Worm (Caenorhabditis elegans) whole organism, young adult: ENCODE data around the gene ndx-3.

ENCODE experiments used
- C06A6.2 ChIP-seq: fragments of 200-800 bp; sonication (Bioruptor generic); conservative IDR thresholded peaks from 2 replicates; pipeline ENCODE4 v1.3.6; 2022; ENCODE audit warnings: missing genetic modification characterization, missing compliant biosample characterization
- F23B12.7 ChIP-seq: sonication (generic microtip); optimal IDR thresholded peaks from 2 replicates; lab custom pipeline; 2017; ENCODE audit warnings: missing genetic modification characterization, mild to moderate bottlenecking, missing compliant biosample characterization, antibody characterized with exemption, moderate library complexity; ENCODE audit not compliant: insufficient read depth
- F33H1.4 ChIP-seq: fragments of 200-800 bp; sonication (Bioruptor generic); IDR thresholded peaks from 2 replicates; pipeline ENCODE4 v1.3.6; 2022; ENCODE audit warnings: missing genetic modification reagents, missing genetic modification characterization, missing compliant biosample characterization
- F37B4.10 ChIP-seq: fragments of 200-800 bp; sonication (Bioruptor generic); IDR thresholded peaks from 2 replicates; pipeline ENCODE4 v1.3.6; 2022; ENCODE audit warnings: missing genetic modification characterization, missing compliant biosample characterization
- F39B2.1 ChIP-seq: fragments of 200-800 bp; sonication (Bioruptor generic); IDR thresholded peaks from 2 replicates; pipeline ENCODE4 v1.3.6; 2022; ENCODE audit warnings: missing genetic modification reagents, missing genetic modification characterization, missing compliant biosample characterization
- K11D2.4 ChIP-seq: fragments of 200-800 bp; sonication (Bioruptor generic); IDR thresholded peaks from 2 replicates; pipeline ENCODE4 v1.3.6; 2022; ENCODE audit warnings: missing genetic modification reagents, missing genetic modification characterization, missing compliant biosample characterization
- T07F8.4 ChIP-seq: sonication (generic microtip); optimal IDR thresholded peaks from 2 replicates; lab custom pipeline; 2016; ENCODE audit warnings: mild to moderate bottlenecking, missing genetic modification characterization, moderate library complexity, missing compliant biosample characterization
- Y53F4B.3 ChIP-seq: fragments of 200-800 bp; sonication (Bioruptor generic); IDR thresholded peaks from 2 replicates; pipeline ENCODE4 v1.3.6; 2022; ENCODE audit warnings: missing genetic modification reagents, missing genetic modification characterization, missing compliant biosample characterization
- Y53G8AR.9 ChIP-seq: fragments of 200-800 bp; sonication (Bioruptor generic); conservative IDR thresholded peaks from 2 replicates; pipeline ENCODE4 v1.3.6; 2022; ENCODE audit warnings: missing genetic modification reagents, missing genetic modification characterization, missing compliant biosample characterization
- Y56A3A.18 ChIP-seq: fragments of 200-800 bp; sonication (Bioruptor generic); IDR thresholded peaks from 2 replicates; pipeline ENCODE4 v1.3.6; 2022; ENCODE audit warnings: missing genetic modification reagents, missing genetic modification characterization, missing compliant biosample characterization
- Y79H2A.3 ChIP-seq: fragments of 200-800 bp; sonication (Bioruptor generic); conservative IDR thresholded peaks from 2 replicates; pipeline ENCODE4 v1.3.6; 2022; ENCODE audit warnings: missing genetic modification reagents, missing genetic modification characterization, missing compliant biosample characterization
- Y95B8A.8 ChIP-seq: fragments of 200-800 bp; sonication (Bioruptor generic); IDR thresholded peaks from 2 replicates; pipeline ENCODE4 v1.3.6; 2022; ENCODE audit warnings: missing genetic modification reagents, missing genetic modification characterization, missing compliant biosample characterization
- ZK185.1 ChIP-seq: sonication (generic microtip); optimal IDR thresholded peaks from 2 replicates; lab custom pipeline; 2016; ENCODE audit warnings: mild to moderate bottlenecking, missing genetic modification characterization, missing compliant biosample characterization; ENCODE audit not compliant: poor library complexity, severe bottlenecking
- ama-1 ChIP-seq, 3 experiments: fragments of 150-350 bp in 1 of 3; sonication (generic microtip) in 2 of 3; optimal IDR thresholded peaks; 2 replicates each; lab custom pipeline; 2014 to 2018; ENCODE audit warnings: missing biosample characterization in 2 of 3, missing genetic modification characterization in 2 of 3, missing genetic modification reagents in 2 of 3
- aptf-2 ChIP-seq: fragments of 200-800 bp; sonication (Bioruptor generic); conservative IDR thresholded peaks from 2 replicates; pipeline ENCODE4 v1.3.6; 2022; ENCODE audit warnings: missing genetic modification reagents, missing genetic modification characterization, missing compliant biosample characterization
- atf-7 ChIP-seq: sonication (generic microtip); optimal IDR thresholded peaks from 2 replicates; lab custom pipeline; 2017; ENCODE audit warnings: mild to moderate bottlenecking, missing genetic modification characterization, missing compliant biosample characterization
- attf-3 ChIP-seq: fragments of 200-800 bp; sonication (Bioruptor generic); conservative IDR thresholded peaks from 2 replicates; pipeline ENCODE4 v1.3.6; 2022; ENCODE audit warnings: missing genetic modification reagents, missing genetic modification characterization, missing compliant biosample characterization
- ccch-3 ChIP-seq: fragments of 200-800 bp; sonication (Bioruptor generic); optimal IDR thresholded peaks from 2 replicates; lab custom pipeline; 2018; ENCODE audit warnings: mild to moderate bottlenecking, missing genetic modification characterization, missing compliant biosample characterization
- cebp-2 ChIP-seq: fragments of 200-800 bp; sonication (Bioruptor generic); IDR thresholded peaks from 2 replicates; pipeline ENCODE4 v1.3.6; 2022; ENCODE audit warnings: missing genetic modification characterization, missing compliant biosample characterization
- ceh-100 ChIP-seq: fragments of 200-800 bp; sonication (Bioruptor generic); IDR thresholded peaks from 2 replicates; pipeline ENCODE4 v1.3.6; 2022; ENCODE audit warnings: missing genetic modification reagents, missing genetic modification characterization, missing compliant biosample characterization
- ceh-58 ChIP-seq: fragments of 200-800 bp; sonication (Bioruptor generic); IDR thresholded peaks from 2 replicates; pipeline ENCODE4 v1.3.6; 2022; ENCODE audit warnings: missing genetic modification characterization, missing compliant biosample characterization
- ceh-79 ChIP-seq: sonication (generic microtip); optimal IDR thresholded peaks from 2 replicates; lab custom pipeline; 2017; ENCODE audit warnings: mild to moderate bottlenecking, missing genetic modification characterization, missing compliant biosample characterization
- ceh-91 ChIP-seq: fragments of 200-800 bp; sonication (Bioruptor generic); IDR thresholded peaks from 2 replicates; pipeline ENCODE4 v1.3.6; 2022; ENCODE audit warnings: missing genetic modification reagents, missing genetic modification characterization, missing compliant biosample characterization
- dox-1 ChIP-seq: fragments of 200-800 bp; sonication (Bioruptor generic); IDR thresholded peaks from 2 replicates; pipeline ENCODE4 v1.3.6; 2022; ENCODE audit warnings: missing genetic modification reagents, missing genetic modification characterization, missing compliant biosample characterization
- egl-18 ChIP-seq: fragments of 200-800 bp; sonication (Bioruptor generic); IDR thresholded peaks from 2 replicates; pipeline ENCODE4 v1.3.6; 2022; ENCODE audit warnings: missing genetic modification reagents, missing genetic modification characterization, missing compliant biosample characterization
- fkh-3 ChIP-seq: sonication (generic microtip); optimal IDR thresholded peaks from 2 replicates; lab custom pipeline; 2016; ENCODE audit warnings: mild to moderate bottlenecking, missing genetic modification characterization, missing compliant biosample characterization
- hsf-1 ChIP-seq: fragments of 200-800 bp; sonication (Bioruptor generic); IDR thresholded peaks from 2 replicates; pipeline ENCODE4 v1.3.6; 2022; ENCODE audit warnings: missing genetic modification reagents, missing genetic modification characterization, missing compliant biosample characterization
- lag-1 ChIP-seq: fragments of 200-800 bp; sonication (Bioruptor generic); IDR thresholded peaks from 2 replicates; pipeline ENCODE4 v1.3.6; 2022; ENCODE audit warnings: missing genetic modification reagents, missing genetic modification characterization, missing compliant biosample characterization
- lin-35 ChIP-seq, 3 experiments: fragments of 150-350 bp in 2 of 3; sonication (generic microtip) in 1 of 3; optimal IDR thresholded peaks; 2 replicates each; lab custom pipeline; 2014 to 2018; ENCODE audit warnings: missing biosample characterization in 3 of 3, missing genetic modification characterization in 3 of 3, missing genetic modification reagents in 3 of 3
- madf-3 ChIP-seq: fragments of 200-800 bp; sonication (Bioruptor generic); IDR thresholded peaks from 2 replicates; pipeline ENCODE4 v1.3.6; 2022; ENCODE audit warnings: missing genetic modification reagents, missing genetic modification characterization, missing compliant biosample characterization
- madf-6 ChIP-seq: fragments of 200-800 bp; sonication (Bioruptor generic); IDR thresholded peaks from 2 replicates; pipeline ENCODE4 v1.3.6; 2022; ENCODE audit warnings: missing genetic modification reagents, missing genetic modification characterization, missing compliant biosample characterization
- madf-8 ChIP-seq: fragments of 200-800 bp; sonication (Bioruptor generic); conservative IDR thresholded peaks from 2 replicates; pipeline ENCODE4 v1.3.6; 2022; ENCODE audit warnings: missing genetic modification reagents, missing genetic modification characterization, missing compliant biosample characterization
- mxl-1 ChIP-seq: sonication (generic microtip); optimal IDR thresholded peaks from 2 replicates; lab custom pipeline; 2016; ENCODE audit warnings: missing genetic modification characterization, missing compliant biosample characterization
- nfya-1 ChIP-seq: sonication (generic microtip); optimal IDR thresholded peaks from 2 replicates; lab custom pipeline; 2017; ENCODE audit warnings: antibody characterized with exemption, missing compliant biosample characterization, missing genetic modification characterization, borderline replicate concordance; ENCODE audit not compliant: insufficient read depth
- nfyb-1 ChIP-seq: fragments of 200-800 bp; sonication (Bioruptor generic); IDR thresholded peaks from 2 replicates; pipeline ENCODE4 v1.3.6; 2022; ENCODE audit warnings: missing genetic modification reagents, missing genetic modification characterization, missing compliant biosample characterization
- nhr-90 ChIP-seq: sonication (generic microtip); optimal IDR thresholded peaks from 2 replicates; lab custom pipeline; 2016; ENCODE audit warnings: missing genotype, mild to moderate bottlenecking, missing genetic modification characterization, missing compliant biosample characterization
- pbrm-1 ChIP-seq: fragments of 200-800 bp; sonication (Bioruptor generic); IDR thresholded peaks from 2 replicates; pipeline ENCODE4 v1.3.6; 2022; ENCODE audit warnings: missing genetic modification reagents, missing genetic modification characterization, missing compliant biosample characterization
- rec-8 ChIP-seq, 2 experiments: sonication (generic microtip); optimal IDR thresholded peaks; 2 replicates each; lab custom pipeline; 2016; ENCODE audit warnings: mild to moderate bottlenecking in 2 of 2, missing genetic modification characterization in 2 of 2, missing genetic modification reagents in 2 of 2, missing genotype in 2 of 2, missing biosample characterization in 1 of 2, missing compliant biosample characterization in 1 of 2, moderate library complexity in 1 of 2
- sdz-38 ChIP-seq: sonication (generic microtip); optimal IDR thresholded peaks from 2 replicates; lab custom pipeline; 2016; ENCODE audit warnings: missing genotype, missing genetic modification characterization, missing compliant biosample characterization
- snpc-1.1 ChIP-seq: sonication (generic microtip); optimal IDR thresholded peaks from 2 replicates; lab custom pipeline; 2017; ENCODE audit warnings: missing genetic modification characterization, mild to moderate bottlenecking, missing compliant biosample characterization, antibody characterized with exemption, moderate library complexity, missing genotype, missing genetic modification reagents; ENCODE audit not compliant: insufficient read depth
- snpc-3.4 ChIP-seq: sonication (generic microtip); optimal IDR thresholded peaks from 2 replicates; lab custom pipeline; 2017; ENCODE audit warnings: missing genetic modification characterization, mild to moderate bottlenecking, missing compliant biosample characterization, antibody characterized with exemption, moderate library complexity, missing genotype, missing genetic modification reagents
- snpc-4 ChIP-seq, 5 experiments: fragments of 150-350 bp in 1 of 5; sonication (generic microtip) in 4 of 5; optimal IDR thresholded peaks; 2 replicates each; lab custom pipeline; 2014 to 2018; ENCODE audit warnings: missing genetic modification characterization in 5 of 5, missing biosample characterization in 3 of 5, antibody characterized with exemption in 2 of 5, mild to moderate bottlenecking in 2 of 5, missing compliant biosample characterization in 2 of 5, missing genotype in 2 of 5, moderate library complexity in 2 of 5, missing genetic modification reagents in 1 of 5
- unc-62 ChIP-seq: fragments of 150-350 bp; optimal IDR thresholded peaks from 2 replicates; lab custom pipeline; 2014; ENCODE audit warnings: missing biosample characterization, missing genetic modification reagents, missing genetic modification characterization
- xnd-1 ChIP-seq: sonication (generic microtip); optimal IDR thresholded peaks from 2 replicates; lab custom pipeline; 2016; ENCODE audit warnings: missing genotype, missing genetic modification reagents, missing genetic modification characterization, missing compliant biosample characterization
- ztf-22 ChIP-seq: fragments of 200-800 bp; sonication (Bioruptor generic); optimal IDR thresholded peaks from 2 replicates; lab custom pipeline; 2018; ENCODE audit warnings: mild to moderate bottlenecking, missing genetic modification characterization, moderate library complexity, missing compliant biosample characterization
- ztf-25 ChIP-seq: fragments of 200-800 bp; sonication (Bioruptor generic); IDR thresholded peaks from 2 replicates; pipeline ENCODE4 v1.3.6; 2022; ENCODE audit warnings: missing genetic modification reagents, missing genetic modification characterization, missing compliant biosample characterization
- ztf-26 ChIP-seq: sonication (generic microtip); optimal IDR thresholded peaks from 2 replicates; lab custom pipeline; 2017; ENCODE audit warnings: missing genetic modification characterization, missing compliant biosample characterization

ndx-3 gene

ce11 chrII:4999122-4999521, 45.7 kb downstream of the ndx-3 start, which contains the start of gene citk-2 (continued):
- peak; percentile 59 for TF ChIP-seq F33H1.4 (GFP tag; lab: Robert Waterston, UW)
- TF ChIP-seq ceh-91 (GFP tag; lab: Robert Waterston, UW), result 0 out of 2 replicates have a peak, but pooled peaks have one; percentile 37
- no peak for TF ChIP-seq F23B12.7 (tag; lab: Kevin White, UChicago)
- no peak for TF ChIP-seq aptf-2 (GFP tag; lab: Robert Waterston, UW)
- TF ChIP-seq Y53G8AR.9, result peak; percentile 70; the same call in 1 of the 2 replicates
- TF ChIP-seq lag-1, result no peak
- no peak for TF ChIP-seq madf-8 (GFP tag; lab: Robert Waterston, UW)
- peak; percentile 52 to 98 (median 71) for TF ChIP-seq lin-35 (GFP tag; optimal IDR thresholded peaks at IDR 0.05; lab: Kevin White, UChicago)
- no peak for TF ChIP-seq ccch-3 (GFP tag; lab: Kevin White, UChicago)
- TF ChIP-seq sdz-38 (tag; lab: Kevin White, UChicago), result no peak
- TF ChIP-seq Y56A3A.18 (GFP tag; lab: Robert Waterston, UW), result 0 out of 2 replicates have a peak, but pooled peaks have one; percentile 77
- peak; percentile 4 for TF ChIP-seq ztf-26 (tag; lab: Kevin White, UChicago)
- TF ChIP-seq dox-1 (GFP tag; lab: Robert Waterston, UW), result peak; percentile 30; the same call in 1 of the 2 replicates
- no peak for TF ChIP-seq xnd-1
- no peak for TF ChIP-seq nhr-90
- peak; percentile 73 for TF ChIP-seq ceh-100 (GFP tag; lab: Robert Waterston, UW)
- TF ChIP-seq F37B4.10 (GFP tag; lab: Robert Waterston, UW), result no peak
- TF ChIP-seq ztf-25 (GFP tag; lab: Robert Waterston, UW), result no peak
- no peak for TF ChIP-seq atf-7
- TF ChIP-seq snpc-4 (GFP tag; optimal IDR thresholded peaks at IDR 0.05; lab: Kevin White, UChicago), result no peak
- TF ChIP-seq snpc-4 (tag; optimal IDR thresholded peaks at IDR 0.05; lab: Kevin White, UChicago), result peak in 1 of 4 experiments; percentile 46
- TF ChIP-seq T07F8.4 (tag; lab: Kevin White, UChicago), result no peak
- 0 out of 2 replicates have a peak, but pooled peaks have one; percentile 42 for TF ChIP-seq pbrm-1 (GFP tag; lab: Robert Waterston, UW)
- peak; percentile 74 for TF ChIP-seq nfyb-1 (GFP tag; lab: Robert Waterston, UW)
- peak; percentile 41 for TF ChIP-seq snpc-1.1 (tag; lab: Kevin White, UChicago)
- TF ChIP-seq egl-18 (GFP tag; lab: Robert Waterston, UW), result 0 out of 2 replicates have a peak, but pooled peaks have one; percentile 13
- peak; percentile 53 for TF ChIP-seq ZK185.1 (tag; lab: Kevin White, UChicago)
- TF ChIP-seq K11D2.4 (GFP tag; lab: Robert Waterston, UW), result no peak
- TF ChIP-seq rec-8 (tag; optimal IDR thresholded peaks at IDR 0.05; lab: Kevin White, UChicago), result no peak
- no peak for TF ChIP-seq F39B2.1
- peak; percentile 30; the same call in 1 of the 2 replicates for TF ChIP-seq attf-3 (GFP tag; lab: Robert Waterston, UW)
- TF ChIP-seq cebp-2, result no peak
- no peak for TF ChIP-seq fkh-3 (tag; lab: Kevin White, UChicago)
- TF ChIP-seq mxl-1 (tag; lab: Kevin White, UChicago), result no peak
- TF ChIP-seq madf-3 (GFP tag; lab: Robert Waterston, UW), result no peak
- TF ChIP-seq ceh-79 (tag; lab: Kevin White, UChicago), result no peak
- no peak for TF ChIP-seq nfya-1 (tag; lab: Kevin White, UChicago)
- TF ChIP-seq ama-1 (optimal IDR thresholded peaks at IDR 0.05; lab: Kevin White, UChicago), result no peak
- TF ChIP-seq ama-1 (GFP tag; optimal IDR thresholded peaks at IDR 0.05; lab: Kevin White, UChicago), result no peak
- peak; percentile 58 for TF ChIP-seq madf-6 (GFP tag; lab: Robert Waterston, UW)
- no peak for TF ChIP-seq ztf-22 (GFP tag; lab: Kevin White, UChicago)
- TF ChIP-seq unc-62, result no peak
- TF ChIP-seq ceh-58, result no peak
- TF ChIP-seq C06A6.2 (GFP tag; lab: Robert Waterston, UW), result 0 out of 2 replicates have a peak, but pooled peaks have one; percentile 50
- no peak for TF ChIP-seq Y95B8A.8
- no peak for TF ChIP-seq hsf-1 (GFP tag; lab: Robert Waterston, UW)
- TF ChIP-seq Y79H2A.3 (GFP tag; lab: Robert Waterston, UW), result no peak
- TF ChIP-seq Y53F4B.3 (GFP tag; lab: Robert Waterston, UW), result no peak
- TF ChIP-seq snpc-3.4 (tag; lab: Kevin White, UChicago), result peak; percentile 55
